Worm (Caenorhabditis elegans) whole organism, late embryonic: ENCODE results near the gene T16H12.9.

ENCODE experiments used
- K02D7.2 ChIP-seq: sonication (generic microtip); optimal IDR thresholded peaks from 2 replicates; lab custom pipeline; 2017; ENCODE audit warnings: mild to moderate bottlenecking, missing genetic modification characterization, missing compliant biosample characterization
- K09A11.1 ChIP-seq: sonication (generic microtip); optimal IDR thresholded peaks from 2 replicates; lab custom pipeline; 2017; ENCODE audit warnings: antibody characterized with exemption, mild to moderate bottlenecking, missing genetic modification characterization, missing compliant biosample characterization; ENCODE audit not compliant: insufficient read depth
- T23F11.4 ChIP-seq: fragments of 200-800 bp; sonication (Bioruptor generic); optimal IDR thresholded peaks from 2 replicates; lab custom pipeline; 2018; ENCODE audit warnings: mild to moderate bottlenecking, missing genetic modification characterization, missing compliant biosample characterization
- ceh-14 ChIP-seq: sonication (generic microtip); optimal IDR thresholded peaks from 2 replicates; lab custom pipeline; 2016; ENCODE audit warnings: missing genotype, missing genetic modification characterization, missing compliant biosample characterization
- ceh-18 ChIP-seq: sonication (generic microtip); optimal IDR thresholded peaks from 2 replicates; lab custom pipeline; 2016; ENCODE audit warnings: missing genetic modification characterization, missing compliant biosample characterization
- ceh-19 ChIP-seq: fragments of 200-800 bp; sonication (Bioruptor generic); optimal IDR thresholded peaks from 2 replicates; lab custom pipeline; 2018; ENCODE audit warnings: mild to moderate bottlenecking, missing genetic modification characterization, missing compliant biosample characterization
- ceh-22 ChIP-seq: sonication (generic microtip); optimal IDR thresholded peaks from 2 replicates; lab custom pipeline; 2017; ENCODE audit warnings: missing biosample characterization, missing genetic modification characterization
- ceh-30 ChIP-seq: fragments of 150-350 bp; optimal IDR thresholded peaks from 2 replicates; lab custom pipeline; 2014; ENCODE audit warnings: missing biosample characterization, missing genetic modification characterization
- ceh-45 ChIP-seq: fragments of 200-800 bp; sonication (Bioruptor generic); IDR thresholded peaks from 2 replicates; pipeline ENCODE4 v1.3.6; 2022; ENCODE audit warnings: missing genetic modification reagents, missing genetic modification characterization, missing compliant biosample characterization
- ceh-48 ChIP-seq: sonication (generic microtip); optimal IDR thresholded peaks from 2 replicates; lab custom pipeline; 2016; ENCODE audit warnings: missing genetic modification characterization, inconsistent platforms, missing compliant biosample characterization
- ceh-6 ChIP-seq: fragments of 200-800 bp; sonication (Bioruptor generic); optimal IDR thresholded peaks from 2 replicates; lab custom pipeline; 2018; ENCODE audit warnings: mild to moderate bottlenecking, missing genetic modification characterization, missing compliant biosample characterization
- fkh-10 ChIP-seq: fragments of 150-350 bp; optimal IDR thresholded peaks from 2 replicates; lab custom pipeline; 2014; ENCODE audit warnings: missing biosample characterization, missing genetic modification reagents, missing genetic modification characterization
- hlh-15 ChIP-seq: sonication (generic microtip); optimal IDR thresholded peaks from 2 replicates; lab custom pipeline; 2016; ENCODE audit warnings: missing genetic modification characterization, missing compliant biosample characterization
- hlh-8 ChIP-seq: sonication (generic microtip); optimal IDR thresholded peaks from 2 replicates; lab custom pipeline; 2016; ENCODE audit warnings: missing genotype, missing genetic modification characterization, missing compliant biosample characterization
- lim-6 ChIP-seq: sonication (generic microtip); optimal IDR thresholded peaks from 2 replicates; lab custom pipeline; 2016; ENCODE audit warnings: missing genetic modification characterization, missing compliant biosample characterization
- lin-11 ChIP-seq: fragments of 200-800 bp; sonication (Bioruptor generic); optimal IDR thresholded peaks from 2 replicates; lab custom pipeline; 2018; ENCODE audit warnings: mild to moderate bottlenecking, missing genetic modification characterization, missing compliant biosample characterization
- mec-3 ChIP-seq: sonication (generic microtip); optimal IDR thresholded peaks from 2 replicates; lab custom pipeline; 2016; ENCODE audit warnings: borderline replicate concordance, missing genetic modification characterization, missing compliant biosample characterization
- nhr-11 ChIP-seq: fragments of 150-350 bp; optimal IDR thresholded peaks from 2 replicates; lab custom pipeline; 2014; ENCODE audit warnings: missing biosample characterization, missing genetic modification characterization
- pat-9 ChIP-seq: fragments of 200-800 bp; sonication (Bioruptor generic); optimal IDR thresholded peaks from 2 replicates; lab custom pipeline; 2018; ENCODE audit warnings: mild to moderate bottlenecking, missing genetic modification characterization, moderate library complexity, missing compliant biosample characterization
- pha-2 ChIP-seq: sonication (generic microtip); optimal IDR thresholded peaks from 2 replicates; lab custom pipeline; 2017; ENCODE audit warnings: mild to moderate bottlenecking, missing genetic modification characterization, missing compliant biosample characterization
- pros-1 ChIP-seq: fragments of 150-350 bp; optimal IDR thresholded peaks from 2 replicates; lab custom pipeline; 2014; ENCODE audit warnings: missing biosample characterization, missing genetic modification reagents, missing genetic modification characterization
- sox-2 ChIP-seq: fragments of 200-800 bp; sonication (Bioruptor generic); IDR thresholded peaks from 2 replicates; pipeline ENCODE4 v1.3.6; 2022; ENCODE audit warnings: missing genetic modification reagents, missing genetic modification characterization, missing compliant biosample characterization
- syd-9 ChIP-seq: sonication (generic microtip); optimal IDR thresholded peaks from 2 replicates; lab custom pipeline; 2016; ENCODE audit warnings: mild to moderate bottlenecking, missing genetic modification characterization, moderate library complexity, missing compliant biosample characterization
- tbx-7 ChIP-seq: sonication (generic microtip); optimal IDR thresholded peaks from 2 replicates; lab custom pipeline; 2016; ENCODE audit warnings: missing genotype, missing genetic modification characterization, missing compliant biosample characterization
- unc-42 ChIP-seq: sonication (generic microtip); optimal IDR thresholded peaks from 2 replicates; lab custom pipeline; 2016; ENCODE audit warnings: missing genotype, missing genetic modification characterization, missing compliant biosample characterization
- unc-55 ChIP-seq: sonication (generic microtip); optimal IDR thresholded peaks from 2 replicates; lab custom pipeline; 2017; ENCODE audit warnings: missing biosample characterization, missing genetic modification reagents, missing genetic modification characterization
- ztf-16 ChIP-seq: sonication (generic microtip); optimal IDR thresholded peaks from 2 replicates; lab custom pipeline; 2017; ENCODE audit warnings: missing genetic modification characterization, missing compliant biosample characterization

Gene T16H12.9

ce11 chrIII:10153003-10153402 lies 43.9 kb downstream of the T16H12.9 start (continued):
- TF ChIP-seq ztf-16 (tag; lab: Kevin White, UChicago) (no peak), sox-2 (no peak), pha-2 (no peak), ceh-45 (GFP tag; lab: Robert Waterston, UW) (no peak)

DNA sequence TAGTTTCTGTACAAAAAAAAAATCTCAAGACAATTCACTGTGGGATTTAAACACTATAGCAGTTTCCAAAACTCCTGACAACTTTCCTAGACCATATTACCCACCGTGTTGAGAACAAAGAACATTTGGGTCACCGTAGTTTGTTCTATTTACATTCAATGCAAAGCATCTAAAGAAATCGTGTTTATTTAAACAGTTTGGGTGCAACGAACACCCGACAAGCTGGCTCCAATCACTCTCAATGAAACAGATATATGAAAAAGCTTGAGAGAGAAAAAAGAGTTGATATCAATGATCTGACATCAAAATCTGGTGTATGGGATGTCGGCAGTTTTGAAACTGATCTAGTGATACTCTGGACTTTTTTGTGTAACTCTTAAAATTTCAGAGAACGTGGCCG lies 45.9 kb downstream of the T16H12.9 start:
- TF ChIP-seq unc-42 (no peak), K09A11.1 (tag; lab: Kevin White, UChicago) (no peak), K02D7.2 (tag; lab: Kevin White, UChicago) (no peak), ceh-30 (no peak), hlh-15 (tag; lab: Kevin White, UChicago) (no peak), mec-3 (tag; lab: Kevin White, UChicago) (no peak), ceh-18 (tag; lab: Kevin White, UChicago) (no peak), hlh-8 (no peak), lim-6 (tag; lab: Kevin White, UChicago) (no peak), tbx-7 (tag; lab: Kevin White, UChicago) (no peak), ceh-48 (tag; lab: Kevin White, UChicago) (no peak), unc-55 (GFP tag; lab: Kevin White, UChicago) (no peak), ceh-19 (GFP tag; lab: Kevin White, UChicago) (no peak), pat-9 (tag; lab: Kevin White, UChicago) (no peak), ceh-6 (no peak), lin-11 (tag; lab: Kevin White, UChicago) (no peak), nhr-11 (tag; lab: Kevin White, UChicago) (no peak)

- TF ChIP-seq sox-2 (no peak), T23F11.4 (GFP tag; lab: Kevin White, UChicago) (no peak), lim-6 (tag; lab: Kevin White, UChicago) (no peak), unc-55 (GFP tag; lab: Kevin White, UChicago) (no peak), ceh-22 (tag; lab: Kevin White, UChicago) (no peak), ceh-14 (tag; lab: Kevin White, UChicago) (no peak), syd-9 (tag; lab: Kevin White, UChicago) (no peak)
Observed at ce11 chrIII:10156269-10156668, 47.2 kb downstream of the T16H12.9 start.

DNA sequence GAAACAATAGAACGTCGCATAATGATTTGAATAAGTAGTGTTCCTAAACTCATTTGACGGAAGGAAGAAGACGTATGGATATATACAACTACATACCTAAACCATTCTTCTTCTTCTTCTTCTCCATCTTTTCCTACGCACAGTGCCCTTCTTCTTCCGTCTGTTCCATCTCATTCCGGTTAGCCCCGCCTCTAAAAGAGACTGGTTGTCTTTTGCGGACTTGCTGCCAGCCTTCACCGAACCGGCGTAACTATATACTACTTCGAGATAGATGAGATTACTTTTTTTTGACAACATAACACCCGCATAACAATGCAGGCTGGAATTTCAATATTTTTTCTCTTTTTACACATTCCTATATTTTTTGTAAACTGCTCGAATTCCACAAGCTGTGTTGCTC lies 51.3 kb downstream of the T16H12.9 start, which contains the start of the genes K08E5.5 and mua-3:
TSS of gene K08E5.5 (minus strand) at position 101 of the 400 bp plus-strand sequence.
TSS of gene mua-3 (plus strand) at position 313 of the 400 bp plus-strand sequence.
- TF ChIP-seq unc-55 (GFP tag; lab: Kevin White, UChicago) (no peak), pros-1 (tag; lab: Kevin White, UChicago) (no peak), fkh-10 (GFP tag; lab: Kevin White, UChicago) (no peak)
